Fruit fly (Drosophila melanogaster) whole organism: ENCODE results near the gene CG14893.

ENCODE experiments used
- CG8478 ChIP-seq: fragments of >200 bp; optimal IDR thresholded peaks from 2 replicates; lab custom pipeline; 2018; ENCODE audit warnings: inconsistent platforms
- pan ChIP-seq: fragments of >200 bp; optimal IDR thresholded peaks from 2 replicates; lab custom pipeline; 2017
- psq ChIP-seq: fragments of >200 bp; optimal IDR thresholded peaks from 2 replicates; lab custom pipeline; 2017

dm6 chr3R:16649282-16649681 lies 28.7 kb downstream of the CG14893 start:
- TF ChIP-seq CG8478 (no peak), pan (lab: Kevin White, UChicago) (no peak), psq (no peak)
